Worm (Caenorhabditis elegans) whole organism, young adult: ENCODE measurements around the gene algn-2.
A peak's percentile ranks its signal among the peaks of the same experiment; 100 is the strongest.

Experiments used
- B0019.2 ChIP-seq: fragments of 200-800 bp; sonication (Bioruptor generic); conservative IDR thresholded peaks from 2 replicates; pipeline ENCODE4 v1.3.6; 2022; ENCODE audit warnings: missing genetic modification reagents, missing genetic modification characterization, missing compliant biosample characterization
- B0261.1 ChIP-seq: sonication (generic microtip); optimal IDR thresholded peaks from 2 replicates; lab custom pipeline; 2016; ENCODE audit warnings: mild to moderate bottlenecking, missing genetic modification characterization, moderate library complexity, missing compliant biosample characterization
- C06A6.2 ChIP-seq: fragments of 200-800 bp; sonication (Bioruptor generic); conservative IDR thresholded peaks from 2 replicates; pipeline ENCODE4 v1.3.6; 2022; ENCODE audit warnings: missing genetic modification characterization, missing compliant biosample characterization
- C17E4.6 ChIP-seq: fragments of 200-800 bp; sonication (Bioruptor generic); IDR thresholded peaks from 2 replicates; pipeline ENCODE4 v1.3.6; 2022; ENCODE audit warnings: missing genetic modification reagents, missing genetic modification characterization, missing compliant biosample characterization
- F10E7.11 ChIP-seq: sonication (generic microtip); optimal IDR thresholded peaks from 2 replicates; lab custom pipeline; 2017; ENCODE audit warnings: mild to moderate bottlenecking, missing genetic modification characterization, moderate library complexity, missing compliant biosample characterization
- F22D6.2 ChIP-seq: sonication (generic microtip); optimal IDR thresholded peaks from 2 replicates; lab custom pipeline; 2016; ENCODE audit warnings: mild to moderate bottlenecking, missing genetic modification characterization, missing compliant biosample characterization
- F33H1.4 ChIP-seq: fragments of 200-800 bp; sonication (Bioruptor generic); IDR thresholded peaks from 2 replicates; pipeline ENCODE4 v1.3.6; 2022; ENCODE audit warnings: missing genetic modification reagents, missing genetic modification characterization, missing compliant biosample characterization
- F37B4.10 ChIP-seq: fragments of 200-800 bp; sonication (Bioruptor generic); IDR thresholded peaks from 2 replicates; pipeline ENCODE4 v1.3.6; 2022; ENCODE audit warnings: missing genetic modification characterization, missing compliant biosample characterization
- F52B5.7 ChIP-seq: sonication (generic microtip); optimal IDR thresholded peaks from 2 replicates; lab custom pipeline; 2016; ENCODE audit warnings: mild to moderate bottlenecking, missing genetic modification characterization, missing compliant biosample characterization
- K12H6.12 ChIP-seq: fragments of 200-800 bp; sonication (Bioruptor generic); optimal IDR thresholded peaks from 2 replicates; lab custom pipeline; 2018; ENCODE audit warnings: mild to moderate bottlenecking, missing genetic modification characterization, missing compliant biosample characterization
- Y67H2A.10 ChIP-seq: fragments of 200-800 bp; sonication (Bioruptor generic); conservative IDR thresholded peaks from 2 replicates; pipeline ENCODE4 v1.3.6; 2022; ENCODE audit warnings: missing genetic modification reagents, missing genetic modification characterization, missing compliant biosample characterization
- Y95B8A.8 ChIP-seq: fragments of 200-800 bp; sonication (Bioruptor generic); IDR thresholded peaks from 2 replicates; pipeline ENCODE4 v1.3.6; 2022; ENCODE audit warnings: missing genetic modification reagents, missing genetic modification characterization, missing compliant biosample characterization
- ama-1 ChIP-seq, 3 experiments: fragments of 150-350 bp in 1 of 3; sonication (generic microtip) in 2 of 3; optimal IDR thresholded peaks; 2 replicates each; lab custom pipeline; 2014 to 2018; ENCODE audit warnings: missing biosample characterization in 2 of 3, missing genetic modification characterization in 2 of 3, missing genetic modification reagents in 2 of 3
- aptf-2 ChIP-seq: fragments of 200-800 bp; sonication (Bioruptor generic); conservative IDR thresholded peaks from 2 replicates; pipeline ENCODE4 v1.3.6; 2022; ENCODE audit warnings: missing genetic modification reagents, missing genetic modification characterization, missing compliant biosample characterization
- atf-7 ChIP-seq: sonication (generic microtip); optimal IDR thresholded peaks from 2 replicates; lab custom pipeline; 2017; ENCODE audit warnings: mild to moderate bottlenecking, missing genetic modification characterization, missing compliant biosample characterization
- athp-1 ChIP-seq: sonication (generic microtip); optimal IDR thresholded peaks from 2 replicates; lab custom pipeline; 2017; ENCODE audit warnings: mild to moderate bottlenecking, missing genetic modification characterization, missing compliant biosample characterization
- bed-1 ChIP-seq: fragments of 200-800 bp; sonication (Bioruptor generic); IDR thresholded peaks from 2 replicates; pipeline ENCODE4 v1.3.6; 2022; ENCODE audit warnings: missing genetic modification reagents, missing genetic modification characterization, missing compliant biosample characterization
- ceh-27 ChIP-seq: fragments of 200-800 bp; sonication (Bioruptor generic); optimal IDR thresholded peaks from 2 replicates; lab custom pipeline; 2018; ENCODE audit warnings: mild to moderate bottlenecking, missing genetic modification characterization, moderate library complexity, missing compliant biosample characterization
- ceh-58 ChIP-seq: fragments of 200-800 bp; sonication (Bioruptor generic); IDR thresholded peaks from 2 replicates; pipeline ENCODE4 v1.3.6; 2022; ENCODE audit warnings: missing genetic modification characterization, missing compliant biosample characterization
- ceh-91 ChIP-seq: fragments of 200-800 bp; sonication (Bioruptor generic); IDR thresholded peaks from 2 replicates; pipeline ENCODE4 v1.3.6; 2022; ENCODE audit warnings: missing genetic modification reagents, missing genetic modification characterization, missing compliant biosample characterization
- dox-1 ChIP-seq: fragments of 200-800 bp; sonication (Bioruptor generic); IDR thresholded peaks from 2 replicates; pipeline ENCODE4 v1.3.6; 2022; ENCODE audit warnings: missing genetic modification reagents, missing genetic modification characterization, missing compliant biosample characterization
- egl-44 ChIP-seq: fragments of 200-800 bp; sonication (Bioruptor generic); IDR thresholded peaks from 2 replicates; pipeline ENCODE4 v1.3.6; 2022; ENCODE audit warnings: missing genetic modification reagents, missing genetic modification characterization, missing compliant biosample characterization
- ekl-4 ChIP-seq: fragments of 200-800 bp; sonication (Bioruptor generic); IDR thresholded peaks from 2 replicates; pipeline ENCODE4 v1.3.6; 2022; ENCODE audit warnings: missing genetic modification reagents, missing genetic modification characterization, missing compliant biosample characterization
- fkh-3 ChIP-seq: sonication (generic microtip); optimal IDR thresholded peaks from 2 replicates; lab custom pipeline; 2016; ENCODE audit warnings: mild to moderate bottlenecking, missing genetic modification characterization, missing compliant biosample characterization
- gei-17 ChIP-seq: fragments of 200-800 bp; sonication (Bioruptor generic); optimal IDR thresholded peaks from 2 replicates; lab custom pipeline; 2018; ENCODE audit warnings: mild to moderate bottlenecking, missing genetic modification characterization, missing compliant biosample characterization
- hlh-26 ChIP-seq: fragments of 200-800 bp; sonication (Bioruptor generic); conservative IDR thresholded peaks from 2 replicates; pipeline ENCODE4 v1.3.6; 2022; ENCODE audit warnings: missing genetic modification reagents, missing genetic modification characterization, missing compliant biosample characterization
- hrde-1 ChIP-seq: sonication (generic microtip); optimal IDR thresholded peaks from 2 replicates; lab custom pipeline; 2016; ENCODE audit warnings: missing genetic modification characterization, mild to moderate bottlenecking, missing compliant biosample characterization, moderate library complexity, missing genotype, missing genetic modification reagents, borderline replicate concordance
- hsf-1 ChIP-seq: fragments of 200-800 bp; sonication (Bioruptor generic); IDR thresholded peaks from 2 replicates; pipeline ENCODE4 v1.3.6; 2022; ENCODE audit warnings: missing genetic modification reagents, missing genetic modification characterization, missing compliant biosample characterization
- lin-40 ChIP-seq: sonication (generic microtip); optimal IDR thresholded peaks from 2 replicates; lab custom pipeline; 2016; ENCODE audit warnings: missing genetic modification characterization, mild to moderate bottlenecking, missing compliant biosample characterization, missing genotype, missing genetic modification reagents
- lin-54 ChIP-seq: fragments of 200-800 bp; sonication (Bioruptor generic); optimal IDR thresholded peaks from 2 replicates; lab custom pipeline; 2018; ENCODE audit warnings: mild to moderate bottlenecking, missing genetic modification characterization, missing compliant biosample characterization
- madf-10 ChIP-seq: sonication (generic microtip); optimal IDR thresholded peaks from 2 replicates; lab custom pipeline; 2016; ENCODE audit warnings: mild to moderate bottlenecking, missing genetic modification characterization, missing compliant biosample characterization
- madf-6 ChIP-seq: fragments of 200-800 bp; sonication (Bioruptor generic); IDR thresholded peaks from 2 replicates; pipeline ENCODE4 v1.3.6; 2022; ENCODE audit warnings: missing genetic modification reagents, missing genetic modification characterization, missing compliant biosample characterization
- mxl-1 ChIP-seq: sonication (generic microtip); optimal IDR thresholded peaks from 2 replicates; lab custom pipeline; 2016; ENCODE audit warnings: missing genetic modification characterization, missing compliant biosample characterization
- nfya-2 ChIP-seq: fragments of 200-800 bp; sonication (Bioruptor generic); IDR thresholded peaks from 2 replicates; pipeline ENCODE4 v1.3.6; 2022; ENCODE audit warnings: missing genetic modification reagents, missing genetic modification characterization, missing compliant biosample characterization
- nhr-27 ChIP-seq: fragments of 200-800 bp; sonication (Bioruptor generic); optimal IDR thresholded peaks from 2 replicates; lab custom pipeline; 2018; ENCODE audit warnings: mild to moderate bottlenecking, missing genetic modification characterization, moderate library complexity, missing compliant biosample characterization
- nhr-90 ChIP-seq: sonication (generic microtip); optimal IDR thresholded peaks from 2 replicates; lab custom pipeline; 2016; ENCODE audit warnings: missing genotype, mild to moderate bottlenecking, missing genetic modification characterization, missing compliant biosample characterization
- rpc-1 ChIP-seq, 2 experiments: fragments of 150-350 bp in 1 of 2; sonication (generic microtip) in 1 of 2; optimal IDR thresholded peaks; 2 replicates each; lab custom pipeline; 2014 to 2018; ENCODE audit warnings: missing biosample characterization in 1 of 2, missing genetic modification characterization in 1 of 2, missing genetic modification reagents in 1 of 2, missing genotype in 1 of 2
- sdz-38 ChIP-seq: sonication (generic microtip); optimal IDR thresholded peaks from 2 replicates; lab custom pipeline; 2016; ENCODE audit warnings: missing genotype, missing genetic modification characterization, missing compliant biosample characterization
- sea-2 ChIP-seq: fragments of 200-800 bp; sonication (Bioruptor generic); IDR thresholded peaks from 2 replicates; pipeline ENCODE4 v1.3.6; 2022; ENCODE audit warnings: missing genetic modification characterization, missing compliant biosample characterization
- snpc-1.1 ChIP-seq: sonication (generic microtip); optimal IDR thresholded peaks from 2 replicates; lab custom pipeline; 2017; ENCODE audit warnings: missing genetic modification characterization, mild to moderate bottlenecking, missing compliant biosample characterization, antibody characterized with exemption, moderate library complexity, missing genotype, missing genetic modification reagents; ENCODE audit not compliant: insufficient read depth
- snpc-3.4 ChIP-seq: sonication (generic microtip); optimal IDR thresholded peaks from 2 replicates; lab custom pipeline; 2017; ENCODE audit warnings: missing genetic modification characterization, mild to moderate bottlenecking, missing compliant biosample characterization, antibody characterized with exemption, moderate library complexity, missing genotype, missing genetic modification reagents
- somi-1 ChIP-seq: fragments of 200-800 bp; sonication (Bioruptor generic); optimal IDR thresholded peaks from 2 replicates; lab custom pipeline; 2018; ENCODE audit warnings: mild to moderate bottlenecking, missing genetic modification characterization, missing compliant biosample characterization
- tbx-9 ChIP-seq: sonication (generic microtip); optimal IDR thresholded peaks from 2 replicates; lab custom pipeline; 2016; ENCODE audit warnings: borderline replicate concordance, missing genetic modification characterization, inconsistent platforms, missing compliant biosample characterization
- tlf-1 ChIP-seq: fragments of 200-800 bp; sonication (Bioruptor generic); optimal IDR thresholded peaks from 2 replicates; lab custom pipeline; 2018; ENCODE audit warnings: mild to moderate bottlenecking, missing genetic modification characterization, missing compliant biosample characterization
- zfh-2 ChIP-seq: fragments of 200-800 bp; sonication (Bioruptor generic); conservative IDR thresholded peaks from 2 replicates; pipeline ENCODE4 v1.3.6; 2022; ENCODE audit warnings: missing genetic modification reagents, missing genetic modification characterization, missing compliant biosample characterization
- zim-3 ChIP-seq: sonication (generic microtip); optimal IDR thresholded peaks from 2 replicates; lab custom pipeline; 2017; ENCODE audit warnings: mild to moderate bottlenecking, missing genetic modification characterization, moderate library complexity, missing compliant biosample characterization
- ztf-25 ChIP-seq: fragments of 200-800 bp; sonication (Bioruptor generic); IDR thresholded peaks from 2 replicates; pipeline ENCODE4 v1.3.6; 2022; ENCODE audit warnings: missing genetic modification reagents, missing genetic modification characterization, missing compliant biosample characterization
- ztf-6 ChIP-seq: fragments of 200-800 bp; sonication (Bioruptor generic); IDR thresholded peaks from 2 replicates; pipeline ENCODE4 v1.3.6; 2022; ENCODE audit warnings: missing genetic modification reagents, missing genetic modification characterization, missing compliant biosample characterization

The algn-2 gene

DNA sequence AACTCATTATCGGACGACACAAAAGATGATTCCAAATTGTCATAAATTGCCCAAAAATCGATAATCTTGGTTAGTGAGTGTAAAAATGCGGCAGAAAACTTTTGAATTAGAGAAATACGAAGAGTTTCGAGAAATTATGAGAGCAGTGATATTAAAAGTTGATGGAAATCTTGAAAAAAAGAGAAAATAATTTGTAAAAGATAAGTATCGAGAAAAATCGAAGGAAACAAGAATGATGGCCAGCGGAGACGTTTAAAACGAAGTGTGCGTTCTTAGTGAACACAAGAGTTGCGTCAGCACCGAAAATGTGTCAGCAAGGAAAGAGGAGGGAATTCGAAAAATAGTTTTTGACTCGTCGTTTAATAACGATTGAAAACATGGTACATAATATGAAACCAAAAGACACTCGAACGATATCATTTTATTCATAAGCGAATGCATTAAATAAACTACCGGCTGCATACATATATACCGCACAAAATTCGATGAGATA, 14.8 kb downstream of the algn-2 start, which contains the start of gene ndx-6 (continued):
- TF ChIP-seq ekl-4 (GFP tag; lab: Robert Waterston, UW) (0 out of 2 replicates have a peak, but pooled peaks have one; percentile 64), atf-7 (no peak), bed-1 (GFP tag; lab: Robert Waterston, UW) (no peak), F33H1.4 (GFP tag; lab: Robert Waterston, UW) (peak; percentile 58), lin-40 (peak; percentile 80), Y95B8A.8 (GFP tag; lab: Robert Waterston, UW) (0 out of 2 replicates have a peak, but pooled peaks have one; percentile 51), snpc-3.4 (tag; lab: Kevin White, UChicago) (peak; percentile 40), ceh-91 (0 out of 2 replicates have a peak, but pooled peaks have one; percentile 33), somi-1 (GFP tag; lab: Kevin White, UChicago) (no peak), ama-1 (optimal IDR thresholded peaks at IDR 0.05; lab: Kevin White, UChicago) (no peak), ama-1 (GFP tag; optimal IDR thresholded peaks at IDR 0.05; lab: Kevin White, UChicago) (no peak), C17E4.6 (no peak), dox-1 (GFP tag; lab: Robert Waterston, UW) (peak; percentile 67), lin-54 (GFP tag; lab: Kevin White, UChicago) (peak; percentile 98), gei-17 (GFP tag; lab: Kevin White, UChicago) (no peak), ceh-58 (no peak), B0019.2 (GFP tag; lab: Robert Waterston, UW) (no peak), nhr-90 (tag; lab: Kevin White, UChicago) (no peak), F22D6.2 (tag; lab: Kevin White, UChicago) (no peak), madf-6 (GFP tag; lab: Robert Waterston, UW) (peak; percentile 73), Y67H2A.10 (GFP tag; lab: Robert Waterston, UW) (no peak), madf-10 (no peak), ztf-6 (no peak), mxl-1 (tag; lab: Kevin White, UChicago) (no peak), F52B5.7 (tag; lab: Kevin White, UChicago) (no peak), sea-2 (GFP tag; lab: Robert Waterston, UW) (no peak), ztf-25 (no peak), C06A6.2 (0 out of 2 replicates have a peak, but pooled peaks have one; percentile 54), tlf-1 (GFP tag; lab: Kevin White, UChicago) (peak; percentile 28), snpc-1.1 (no peak), zfh-2 (GFP tag; lab: Robert Waterston, UW) (no peak), ceh-27 (GFP tag; lab: Kevin White, UChicago) (peak; percentile 46), B0261.1 (tag; lab: Kevin White, UChicago) (no peak), nfya-2 (no peak), hlh-26 (no peak), rpc-1 (optimal IDR thresholded peaks at IDR 0.05; lab: Kevin White, UChicago) (no peak), rpc-1 (tag; optimal IDR thresholded peaks at IDR 0.05; lab: Kevin White, UChicago) (no peak), athp-1 (tag; lab: Kevin White, UChicago) (peak; percentile 38), hsf-1 (GFP tag; lab: Robert Waterston, UW) (peak; percentile 53; the same call in 1 of the 2 replicates), sdz-38 (tag; lab: Kevin White, UChicago) (no peak), zim-3 (no peak), F37B4.10 (no peak), aptf-2 (GFP tag; lab: Robert Waterston, UW) (no peak), nhr-27 (no peak), egl-44 (GFP tag; lab: Robert Waterston, UW) (no peak), hrde-1 (tag; lab: Kevin White, UChicago) (no peak), K12H6.12 (tag; lab: Kevin White, UChicago) (no peak), tbx-9 (tag; lab: Kevin White, UChicago) (no peak), fkh-3 (no peak), F10E7.11 (tag; lab: Kevin White, UChicago) (no peak)
